Worm (Caenorhabditis elegans) whole organism, early embryonic: ENCODE measurements around the gene blos-4.

Source experiments
- B0310.2 ChIP-seq: sonication (generic microtip); optimal IDR thresholded peaks from 2 replicates; lab custom pipeline; 2016; ENCODE audit warnings: mild to moderate bottlenecking, missing genetic modification characterization, missing compliant biosample characterization
- F13C5.2 ChIP-seq: sonication (generic microtip); optimal IDR thresholded peaks from 2 replicates; lab custom pipeline; 2017; ENCODE audit warnings: mild to moderate bottlenecking, missing genetic modification characterization, inconsistent platforms, missing compliant biosample characterization
- aly-1 ChIP-seq: sonication (generic microtip); optimal IDR thresholded peaks from 2 replicates; lab custom pipeline; 2016; ENCODE audit warnings: missing genetic modification characterization, missing compliant biosample characterization
- ama-1 ChIP-seq: fragments of 150-350 bp; optimal IDR thresholded peaks from 2 replicates; lab custom pipeline; 2014
- ceh-13 ChIP-seq: fragments of 200-800 bp; sonication (Bioruptor generic); optimal IDR thresholded peaks from 2 replicates; lab custom pipeline; 2018; ENCODE audit warnings: mild to moderate bottlenecking, missing genetic modification characterization, missing compliant biosample characterization
- ceh-36 ChIP-seq: sonication (generic microtip); optimal IDR thresholded peaks from 2 replicates; lab custom pipeline; 2016; ENCODE audit warnings: missing genetic modification characterization, inconsistent platforms, missing compliant biosample characterization
- ets-7 ChIP-seq: sonication (generic microtip); optimal IDR thresholded peaks from 2 replicates; lab custom pipeline; 2016; ENCODE audit warnings: missing genotype, missing genetic modification characterization, missing compliant biosample characterization
- flt-1 ChIP-seq: fragments of 200-800 bp; sonication (Bioruptor generic); IDR thresholded peaks from 2 replicates; pipeline ENCODE4 v1.3.6; 2022; ENCODE audit warnings: missing genetic modification characterization, missing compliant biosample characterization
- hmbx-1 ChIP-seq: sonication (generic microtip); optimal IDR thresholded peaks from 2 replicates; lab custom pipeline; 2016; ENCODE audit warnings: mild to moderate bottlenecking, missing genetic modification characterization, missing compliant biosample characterization
- hmg-4 ChIP-seq: fragments of 200-800 bp; sonication (Bioruptor generic); optimal IDR thresholded peaks from 2 replicates; lab custom pipeline; 2018; ENCODE audit warnings: mild to moderate bottlenecking, missing genetic modification characterization, missing compliant biosample characterization
- hnd-1 ChIP-seq: sonication (generic microtip); optimal IDR thresholded peaks from 2 replicates; lab custom pipeline; 2016; ENCODE audit warnings: missing genetic modification characterization, missing compliant biosample characterization
- pes-1 ChIP-seq: fragments of 200-800 bp; sonication (Bioruptor generic); IDR thresholded peaks from 2 replicates; pipeline ENCODE4 v1.3.6; 2022; ENCODE audit warnings: missing genetic modification reagents, missing genetic modification characterization, missing compliant biosample characterization
- scrt-1 ChIP-seq: fragments of 200-800 bp; sonication (Bioruptor generic); IDR thresholded peaks from 2 replicates; pipeline ENCODE4 v1.3.6; 2022; ENCODE audit warnings: missing genetic modification characterization, missing compliant biosample characterization
- sea-1 ChIP-seq: fragments of 200-800 bp; sonication (Bioruptor generic); conservative IDR thresholded peaks from 2 replicates; pipeline ENCODE4 v1.3.6; 2022; ENCODE audit warnings: missing genetic modification characterization, missing compliant biosample characterization
- tbx-11 ChIP-seq: fragments of 200-800 bp; sonication (Bioruptor generic); IDR thresholded peaks from 2 replicates; pipeline ENCODE4 v1.3.6; 2022; ENCODE audit warnings: missing genetic modification characterization, missing compliant biosample characterization
- tbx-37 ChIP-seq: fragments of 200-800 bp; sonication (Bioruptor generic); conservative IDR thresholded peaks from 2 replicates; pipeline ENCODE4 v1.3.6; 2022; ENCODE audit warnings: missing genetic modification reagents, missing genetic modification characterization, missing compliant biosample characterization
- tra-4 ChIP-seq: sonication (generic microtip); optimal IDR thresholded peaks from 2 replicates; lab custom pipeline; 2017; ENCODE audit warnings: missing genetic modification characterization, missing compliant biosample characterization

Gene blos-4

ce11 chrII:6256024-6256423 lies 11.0 kb downstream of the blos-4 start, which contains the start of gene F13H8.5:
F13H8.5 (minus strand) TSS chrII:6256124.
- TF ChIP-seq aly-1 (tag; lab: Kevin White, UChicago) (no peak), hmbx-1 (no peak), tbx-37 (GFP tag; lab: Robert Waterston, UW) (no peak), ama-1 (lab: Kevin White, UChicago) (no peak), B0310.2 (tag; lab: Kevin White, UChicago) (no peak), F13C5.2 (no peak), pes-1 (GFP tag; lab: Robert Waterston, UW) (no peak), tra-4 (no peak), sea-1 (no peak), hmg-4 (GFP tag; lab: Kevin White, UChicago) (no peak)

DNA sequence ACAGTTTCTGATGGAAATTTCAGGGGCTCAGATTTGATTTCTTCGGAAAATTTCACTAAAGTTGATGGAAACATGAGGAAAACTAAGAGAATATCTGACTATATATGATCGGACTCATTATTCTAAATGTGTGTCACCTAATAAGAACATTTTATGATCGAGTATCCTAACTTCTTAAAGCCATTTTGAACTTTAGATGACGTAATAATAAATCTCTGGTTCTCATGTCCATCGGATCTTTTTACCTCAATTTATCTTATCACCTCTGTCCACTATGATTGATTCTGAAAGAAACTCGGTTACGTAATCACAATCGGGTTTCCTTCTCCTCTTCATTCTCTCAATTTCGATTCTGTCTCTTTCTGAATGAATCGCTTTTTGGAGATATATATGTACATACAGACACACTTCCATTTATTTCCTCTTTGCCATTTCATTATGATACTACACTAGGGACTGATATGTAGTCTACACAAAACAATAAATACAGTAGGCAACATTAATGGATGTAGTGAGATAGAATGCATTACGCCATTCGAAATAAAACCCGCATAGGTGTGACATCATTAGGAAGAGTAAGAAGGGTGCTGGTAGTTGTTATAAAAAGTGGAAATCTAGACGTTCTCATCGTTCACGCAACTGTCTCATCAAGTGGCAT lies 12.3 kb downstream of the blos-4 start:
- TF ChIP-seq ama-1 (lab: Kevin White, UChicago) (no peak), tbx-37 (GFP tag; lab: Robert Waterston, UW) (no peak), hmbx-1 (no peak), tra-4 (no peak), sea-1 (no peak)

ce11 chrII:6259867-6260266 lies 14.8 kb downstream of the blos-4 start, which contains the start of gene F13H8.11:
F13H8.11 (minus strand) TSS chrII:6260021.
- TF ChIP-seq flt-1 (GFP tag; lab: Robert Waterston, UW) (no peak), hmbx-1 (no peak), ceh-36 (tag; lab: Kevin White, UChicago) (no peak), pes-1 (GFP tag; lab: Robert Waterston, UW) (no peak), tra-4 (no peak), hnd-1 (no peak), scrt-1 (GFP tag; lab: Robert Waterston, UW) (no peak), B0310.2 (tag; lab: Kevin White, UChicago) (no peak), F13C5.2 (no peak), tbx-37 (GFP tag; lab: Robert Waterston, UW) (no peak), ceh-13 (GFP tag; lab: Kevin White, UChicago) (no peak), aly-1 (tag; lab: Kevin White, UChicago) (no peak), sea-1 (no peak), tbx-11 (GFP tag; lab: Robert Waterston, UW) (no peak), hmg-4 (GFP tag; lab: Kevin White, UChicago) (no peak)

ce11 chrII:6260684-6261083 lies 15.6 kb downstream of the blos-4 start, which contains the start of gene nmgp-1:
nmgp-1 (plus strand) TSS chrII:6260857.
- TF ChIP-seq hnd-1 (no peak), tbx-37 (GFP tag; lab: Robert Waterston, UW) (no peak), B0310.2 (tag; lab: Kevin White, UChicago) (no peak), aly-1 (tag; lab: Kevin White, UChicago) (no peak), ceh-36 (tag; lab: Kevin White, UChicago) (no peak), tbx-11 (GFP tag; lab: Robert Waterston, UW) (no peak), flt-1 (GFP tag; lab: Robert Waterston, UW) (no peak), hmbx-1 (no peak), ets-7 (tag; lab: Kevin White, UChicago) (no peak)

ce11 chrII:6262222-6262621 lies 17.2 kb downstream of the blos-4 start, which contains the start of gene F13H8.12:
F13H8.12 (plus strand) TSS chrII:6262522.
- no peak for TF ChIP-seq F13C5.2
- TF ChIP-seq tbx-11 (GFP tag; lab: Robert Waterston, UW), result no peak
- TF ChIP-seq ets-7 (tag; lab: Kevin White, UChicago), result no peak
- TF ChIP-seq sea-1, result no peak
- TF ChIP-seq B0310.2 (tag; lab: Kevin White, UChicago), result no peak
- no peak for TF ChIP-seq hmbx-1
- TF ChIP-seq hnd-1, result no peak
- no peak for TF ChIP-seq ceh-36 (tag; lab: Kevin White, UChicago)

DNA sequence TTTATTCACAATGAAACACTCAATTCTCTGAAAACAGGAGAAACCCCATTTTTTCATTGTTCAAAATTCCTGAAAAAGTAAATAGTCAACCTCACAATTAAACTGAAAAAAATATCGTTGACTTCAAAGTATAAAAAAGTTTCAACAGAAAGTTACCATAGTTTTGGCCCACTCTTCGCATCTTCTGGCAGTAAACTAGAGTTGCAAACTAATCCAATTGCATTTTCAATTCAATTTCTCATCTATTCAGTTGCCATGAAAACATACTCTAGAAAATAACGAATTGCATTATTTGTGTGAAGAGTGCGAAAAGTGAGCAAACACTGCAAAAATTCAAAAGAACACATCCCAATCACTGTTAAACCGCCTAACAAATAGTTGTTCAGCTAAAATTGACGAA lies 18.6 kb downstream of the blos-4 start, which contains the start of gene F13H8.3:
Gene F13H8.3 (plus strand): TSS at position 301 of the 400 bp plus-strand sequence.
- TF ChIP-seq sea-1 (no peak), ceh-36 (tag; lab: Kevin White, UChicago) (no peak), flt-1 (GFP tag; lab: Robert Waterston, UW) (no peak), B0310.2 (tag; lab: Kevin White, UChicago) (no peak), tra-4 (no peak), hnd-1 (no peak), tbx-11 (GFP tag; lab: Robert Waterston, UW) (no peak), scrt-1 (GFP tag; lab: Robert Waterston, UW) (no peak), hmg-4 (GFP tag; lab: Kevin White, UChicago) (no peak), ama-1 (lab: Kevin White, UChicago) (no peak), pes-1 (GFP tag; lab: Robert Waterston, UW) (no peak), ets-7 (tag; lab: Kevin White, UChicago) (no peak), aly-1 (tag; lab: Kevin White, UChicago) (no peak), ceh-13 (GFP tag; lab: Kevin White, UChicago) (no peak), hmbx-1 (no peak), F13C5.2 (no peak), tbx-37 (GFP tag; lab: Robert Waterston, UW) (no peak)

- no peak for TF ChIP-seq tbx-11 (GFP tag; lab: Robert Waterston, UW)
- TF ChIP-seq flt-1 (GFP tag; lab: Robert Waterston, UW), result no peak
- TF ChIP-seq tra-4, result no peak
- TF ChIP-seq tbx-37 (GFP tag; lab: Robert Waterston, UW), result no peak
- TF ChIP-seq sea-1, result no peak
- no peak for TF ChIP-seq ceh-36 (tag; lab: Kevin White, UChicago)
- TF ChIP-seq scrt-1 (GFP tag; lab: Robert Waterston, UW), result no peak
- no peak for TF ChIP-seq aly-1 (tag; lab: Kevin White, UChicago)
- TF ChIP-seq F13C5.2, result no peak
- TF ChIP-seq hnd-1, result no peak
- TF ChIP-seq ama-1 (lab: Kevin White, UChicago), result no peak
- no peak for TF ChIP-seq hmg-4 (GFP tag; lab: Kevin White, UChicago)
- no peak for TF ChIP-seq ets-7 (tag; lab: Kevin White, UChicago)
- TF ChIP-seq pes-1 (GFP tag; lab: Robert Waterston, UW), result no peak
- TF ChIP-seq ceh-13 (GFP tag; lab: Kevin White, UChicago), result no peak
- TF ChIP-seq B0310.2 (tag; lab: Kevin White, UChicago), result no peak
- TF ChIP-seq hmbx-1, result no peak
These were observed 22.9 kb downstream of the blos-4 start, which contains the start of gene F13H8.8 for ce11 chrII:6267983-6268382. F13H8.8 (minus strand) TSS chrII:6268083.
